Worm (Caenorhabditis elegans): ENCODE data around the gene aagr-2.

- TF ChIP-seq F33H1.4 (GFP tag; IDR thresholded peaks at IDR 0.05) (peak; percentile 50; the same call in 1 of the 2 replicates), egl-44 (GFP tag; IDR thresholded peaks at IDR 0.05) (no peak), ceh-79 (tag; optimal IDR thresholded peaks at IDR 0.05) (no peak), nhr-90 (tag; optimal IDR thresholded peaks at IDR 0.05) (no peak), Y67H2A.10 (GFP tag; conservative IDR thresholded peaks at IDR 0.05) (no peak), ztf-26 (tag; optimal IDR thresholded peaks at IDR 0.05) (no peak), ztf-6 (GFP tag; IDR thresholded peaks at IDR 0.05) (no peak), dpff-1 (tag; optimal IDR thresholded peaks at IDR 0.05) (no peak), lin-54 (GFP tag; optimal IDR thresholded peaks at IDR 0.05) (no peak), madf-3 (GFP tag; IDR thresholded peaks at IDR 0.05) (no peak), F52B5.7 (tag; optimal IDR thresholded peaks at IDR 0.05) (no peak), let-526 (GFP tag; IDR thresholded peaks at IDR 0.05) (no peak), B0035.1 (tag; optimal IDR thresholded peaks at IDR 0.05) (no peak), unc-62 (GFP tag; optimal IDR thresholded peaks at IDR 0.05) (no peak)
Measured at ce11 chrII:4905331-4905730, 19.7 kb downstream of the aagr-2 start.

Measured in whole organism, young adult.